Worm (Caenorhabditis elegans): Measurements from ENCODE around the gene C02B10.3.

Gene C02B10.3

DNA sequence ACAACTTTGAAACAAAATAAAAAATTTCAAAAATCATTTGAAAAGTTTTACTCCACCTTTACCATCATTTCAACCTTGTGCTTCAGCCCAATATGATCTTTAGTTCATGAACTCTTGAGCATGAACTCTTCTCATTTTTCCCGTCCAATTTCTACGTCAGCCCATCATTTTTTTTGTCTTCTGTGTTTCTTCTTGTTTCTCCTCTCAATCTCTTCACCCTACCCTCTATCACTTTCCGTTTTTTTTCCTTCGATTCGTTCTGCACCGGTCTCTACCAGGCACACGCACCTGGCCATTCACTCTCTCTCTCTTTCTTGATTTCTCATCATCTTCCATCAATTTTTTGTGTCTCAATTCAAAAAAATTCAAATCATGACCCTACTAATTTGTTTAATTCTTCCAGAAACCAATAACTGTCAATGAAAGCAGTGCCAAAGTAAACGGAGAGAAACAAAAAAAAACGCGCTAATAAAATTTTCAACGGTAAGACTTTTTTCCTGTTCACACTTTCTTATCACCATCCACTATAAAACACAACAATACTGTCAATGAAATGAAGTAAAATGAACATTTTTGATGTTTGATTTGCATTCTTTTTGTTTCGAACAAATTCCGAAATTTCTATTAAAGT, 20.1 kb downstream of the C02B10.3 start, which contains the start of gene pygo-1 (continued):
- TF ChIP-seq dmd-6 (GFP tag; IDR thresholded peaks at IDR 0.05): peak; percentile 39

DNA sequence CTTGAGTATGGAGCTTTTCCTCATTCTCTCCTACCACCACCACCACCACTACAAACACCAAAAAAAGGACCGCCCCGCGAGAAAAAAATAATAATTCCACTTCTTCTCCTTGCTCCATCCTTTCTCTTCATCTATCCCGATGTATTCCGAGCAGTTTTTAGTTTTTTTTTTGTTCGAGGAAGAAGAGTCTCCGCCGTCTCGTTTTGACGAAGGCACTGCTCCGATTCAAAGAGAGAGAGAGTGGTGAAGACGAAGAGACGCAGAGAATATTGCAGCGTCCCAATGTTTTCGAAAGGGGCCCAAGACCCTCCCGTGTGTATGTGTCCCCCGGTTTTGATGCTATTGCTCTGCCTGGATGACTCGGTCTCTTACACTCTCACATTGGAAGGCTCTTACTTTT, 22.0 kb downstream of the C02B10.3 start:
- TF ChIP-seq egl-43 (GFP tag; IDR thresholded peaks at IDR 0.05) (no peak), zip-2 (tag; optimal IDR thresholded peaks at IDR 0.05) (no peak), ZK546.5 (tag; optimal IDR thresholded peaks at IDR 0.05) (no peak), dmd-6 (GFP tag; IDR thresholded peaks at IDR 0.05) (no peak), vab-7 (GFP tag; IDR thresholded peaks at IDR 0.05) (no peak), egl-27 (tag; optimal IDR thresholded peaks at IDR 0.05) (no peak), daf-12 (tag; optimal IDR thresholded peaks at IDR 0.05) (no peak), tag-97 (GFP tag; IDR thresholded peaks at IDR 0.05) (no peak), lin-15B (tag; optimal IDR thresholded peaks at IDR 0.05) (no peak), lsy-2 (tag; optimal IDR thresholded peaks at IDR 0.05) (peak in 1 of 2 experiments; percentile 0), hmg-1.1 (GFP tag; IDR thresholded peaks at IDR 0.05) (peak; percentile 48; the same call in 1 of the 2 replicates), nhr-77 (tag; optimal IDR thresholded peaks at IDR 0.05) (no peak), aha-1 (tag) (peak; percentile 45), lin-38 (GFP tag; IDR thresholded peaks at IDR 0.05) (no peak), hlh-30 (tag; optimal IDR thresholded peaks at IDR 0.05; ENCODE audit: insufficient read depth) (peak; percentile 3), mdl-1 (tag; optimal IDR thresholded peaks at IDR 0.05) (no peak), set-16 (GFP tag; IDR thresholded peaks at IDR 0.05) (no peak), arid-1 (GFP tag; conservative IDR thresholded peaks at IDR 0.05) (no peak), dmd-9 (GFP tag; IDR thresholded peaks at IDR 0.05) (no peak), unc-130 (GFP tag; optimal IDR thresholded peaks at IDR 0.05) (no peak), rbr-2 (tag; optimal IDR thresholded peaks at IDR 0.05) (peak; percentile 63), nhr-111 (GFP tag; optimal IDR thresholded peaks at IDR 0.05) (no peak), dve-1 (tag; optimal IDR thresholded peaks at IDR 0.05; ENCODE audit: insufficient read depth) (no peak), snpc-1.2 (GFP tag; IDR thresholded peaks at IDR 0.05) (no peak), mep-1 (tag; optimal IDR thresholded peaks at IDR 0.05) (peak; percentile 41), ceh-20 (GFP tag; IDR thresholded peaks at IDR 0.05) (no peak), F37D6.2 (tag; optimal IDR thresholded peaks at IDR 0.05) (no peak), nhr-48 (tag; optimal IDR thresholded peaks at IDR 0.05) (no peak), nhr-10 (tag; optimal IDR thresholded peaks at IDR 0.05) (no peak), hif-1 (tag; optimal IDR thresholded peaks at IDR 0.05) (peak in 1 of 2 experiments; percentile 9), attf-4 (tag; optimal IDR thresholded peaks at IDR 0.05) (no peak), ZK337.2 (GFP tag; IDR thresholded peaks at IDR 0.05) (no peak), tra-1 (GFP tag; IDR thresholded peaks at IDR 0.05) (no peak), ceh-82 (tag; optimal IDR thresholded peaks at IDR 0.05) (no peak)

DNA sequence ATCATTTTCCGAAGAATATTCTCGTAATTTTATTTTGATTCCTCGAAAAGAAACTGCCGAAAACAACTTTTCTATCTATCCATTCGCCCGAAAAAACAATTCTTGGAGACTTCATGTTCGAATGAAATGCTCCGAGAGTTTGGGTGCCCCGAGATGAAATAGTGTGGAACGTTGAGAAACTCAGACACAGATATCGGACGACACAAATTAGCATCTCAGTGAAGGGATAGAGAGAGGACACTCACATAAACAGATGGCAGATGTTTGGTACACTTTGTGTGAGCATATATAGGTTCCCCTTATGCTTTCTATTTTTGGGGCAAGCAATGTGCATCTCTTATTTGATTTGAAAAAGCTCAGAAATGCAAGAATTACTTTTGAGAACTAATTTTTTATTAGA, 24.2 kb downstream of the C02B10.3 start:
- no peak for TF ChIP-seq zfp-2 (tag; optimal IDR thresholded peaks at IDR 0.05)
- TF ChIP-seq pha-4 (GFP tag; IDR thresholded peaks at IDR 0.05): no peak
- TF ChIP-seq pha-4 (tag; optimal IDR thresholded peaks at IDR 0.05): no peak
- TF ChIP-seq zag-1 (tag; optimal IDR thresholded peaks at IDR 0.05): no peak
- TF ChIP-seq ama-1 (optimal IDR thresholded peaks at IDR 0.05): no peak
- TF ChIP-seq spr-1 (tag; optimal IDR thresholded peaks at IDR 0.05): no peak
- no peak for TF ChIP-seq ceh-44 (GFP tag; IDR thresholded peaks at IDR 0.05)
- no peak for TF ChIP-seq F26F4.8 (GFP tag; conservative IDR thresholded peaks at IDR 0.05)
- TF ChIP-seq ceh-62 (tag; optimal IDR thresholded peaks at IDR 0.05): no peak
- no peak for TF ChIP-seq F49E8.2 (tag; optimal IDR thresholded peaks at IDR 0.05; ENCODE audit: borderline replicate concordance)
- TF ChIP-seq lin-29 (GFP tag; IDR thresholded peaks at IDR 0.05): no peak
- TF ChIP-seq ZK546.5 (tag; optimal IDR thresholded peaks at IDR 0.05): no peak
- no peak for TF ChIP-seq nhr-6 (tag; optimal IDR thresholded peaks at IDR 0.05)
- peak in 1 of 2 experiments; percentile 60 for TF ChIP-seq unc-62 (GFP tag; optimal IDR thresholded peaks at IDR 0.05 in 1 of 2)
- no peak for TF ChIP-seq unc-62 (tag; optimal IDR thresholded peaks at IDR 0.05)
- peak in 1 of 2 experiments; percentile 32 for TF ChIP-seq daf-16 (GFP tag; optimal IDR thresholded peaks at IDR 0.05)
- TF ChIP-seq daf-16 (tag; optimal IDR thresholded peaks at IDR 0.05): no peak
- peak; percentile 88 for TF ChIP-seq aha-1 (tag)
- TF ChIP-seq lsy-2 (tag; optimal IDR thresholded peaks at IDR 0.05): peak in 1 of 2 experiments; percentile 12
- no peak for TF ChIP-seq nhr-237 (tag; optimal IDR thresholded peaks at IDR 0.05)
- no peak for TF ChIP-seq hif-1 (tag; optimal IDR thresholded peaks at IDR 0.05)

All from whole organism, L4 larva.